Worm (Caenorhabditis elegans) whole organism, early embryonic: ENCODE measurements around the gene C37E2.3.
A peak's percentile ranks its signal among the peaks of the same experiment; 100 is the strongest.

Experiments used
- B0310.2 ChIP-seq: sonication (generic microtip); optimal IDR thresholded peaks from 2 replicates; lab custom pipeline; 2016; ENCODE audit warnings: mild to moderate bottlenecking, missing genetic modification characterization, missing compliant biosample characterization
- F13C5.2 ChIP-seq: sonication (generic microtip); optimal IDR thresholded peaks from 2 replicates; lab custom pipeline; 2017; ENCODE audit warnings: mild to moderate bottlenecking, missing genetic modification characterization, inconsistent platforms, missing compliant biosample characterization
- aly-1 ChIP-seq: sonication (generic microtip); optimal IDR thresholded peaks from 2 replicates; lab custom pipeline; 2016; ENCODE audit warnings: missing genetic modification characterization, missing compliant biosample characterization
- ama-1 ChIP-seq: fragments of 150-350 bp; optimal IDR thresholded peaks from 2 replicates; lab custom pipeline; 2014
- ceh-13 ChIP-seq: fragments of 200-800 bp; sonication (Bioruptor generic); optimal IDR thresholded peaks from 2 replicates; lab custom pipeline; 2018; ENCODE audit warnings: mild to moderate bottlenecking, missing genetic modification characterization, missing compliant biosample characterization
- ceh-36 ChIP-seq: sonication (generic microtip); optimal IDR thresholded peaks from 2 replicates; lab custom pipeline; 2016; ENCODE audit warnings: missing genetic modification characterization, inconsistent platforms, missing compliant biosample characterization
- ets-7 ChIP-seq: sonication (generic microtip); optimal IDR thresholded peaks from 2 replicates; lab custom pipeline; 2016; ENCODE audit warnings: missing genotype, missing genetic modification characterization, missing compliant biosample characterization
- flt-1 ChIP-seq: fragments of 200-800 bp; sonication (Bioruptor generic); IDR thresholded peaks from 2 replicates; pipeline ENCODE4 v1.3.6; 2022; ENCODE audit warnings: missing genetic modification characterization, missing compliant biosample characterization
- hmbx-1 ChIP-seq: sonication (generic microtip); optimal IDR thresholded peaks from 2 replicates; lab custom pipeline; 2016; ENCODE audit warnings: mild to moderate bottlenecking, missing genetic modification characterization, missing compliant biosample characterization
- hmg-4 ChIP-seq: fragments of 200-800 bp; sonication (Bioruptor generic); optimal IDR thresholded peaks from 2 replicates; lab custom pipeline; 2018; ENCODE audit warnings: mild to moderate bottlenecking, missing genetic modification characterization, missing compliant biosample characterization
- hnd-1 ChIP-seq: sonication (generic microtip); optimal IDR thresholded peaks from 2 replicates; lab custom pipeline; 2016; ENCODE audit warnings: missing genetic modification characterization, missing compliant biosample characterization
- pes-1 ChIP-seq: fragments of 200-800 bp; sonication (Bioruptor generic); IDR thresholded peaks from 2 replicates; pipeline ENCODE4 v1.3.6; 2022; ENCODE audit warnings: missing genetic modification reagents, missing genetic modification characterization, missing compliant biosample characterization
- scrt-1 ChIP-seq: fragments of 200-800 bp; sonication (Bioruptor generic); IDR thresholded peaks from 2 replicates; pipeline ENCODE4 v1.3.6; 2022; ENCODE audit warnings: missing genetic modification characterization, missing compliant biosample characterization
- sea-1 ChIP-seq: fragments of 200-800 bp; sonication (Bioruptor generic); conservative IDR thresholded peaks from 2 replicates; pipeline ENCODE4 v1.3.6; 2022; ENCODE audit warnings: missing genetic modification characterization, missing compliant biosample characterization
- tbx-11 ChIP-seq: fragments of 200-800 bp; sonication (Bioruptor generic); IDR thresholded peaks from 2 replicates; pipeline ENCODE4 v1.3.6; 2022; ENCODE audit warnings: missing genetic modification characterization, missing compliant biosample characterization
- tbx-37 ChIP-seq: fragments of 200-800 bp; sonication (Bioruptor generic); conservative IDR thresholded peaks from 2 replicates; pipeline ENCODE4 v1.3.6; 2022; ENCODE audit warnings: missing genetic modification reagents, missing genetic modification characterization, missing compliant biosample characterization
- tra-4 ChIP-seq: sonication (generic microtip); optimal IDR thresholded peaks from 2 replicates; lab custom pipeline; 2017; ENCODE audit warnings: missing genetic modification characterization, missing compliant biosample characterization

C37E2.3 gene

DNA sequence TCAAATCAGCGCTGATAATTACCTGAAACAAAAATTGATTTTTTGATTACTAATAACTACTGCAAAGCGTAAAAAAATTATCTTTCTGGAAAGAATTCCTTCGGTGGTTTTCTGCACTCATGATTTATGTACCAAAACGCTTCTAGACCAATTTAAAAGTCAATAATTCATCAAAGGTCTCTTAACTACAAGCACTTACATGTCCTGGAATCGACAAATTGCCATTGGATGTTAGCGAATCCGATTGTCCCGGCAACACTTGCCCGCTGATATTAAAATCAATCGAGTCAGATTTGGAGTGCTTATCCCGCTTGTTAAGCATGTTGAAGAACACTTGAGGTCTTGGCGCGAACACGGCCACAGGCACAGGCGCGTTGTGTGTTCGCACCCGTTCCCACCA lies 15.1 kb upstream of the C37E2.3 start:
- TF ChIP-seq scrt-1 (GFP tag; lab: Robert Waterston, UW) (no peak), tbx-37 (GFP tag; lab: Robert Waterston, UW) (no peak), hmg-4 (GFP tag; lab: Kevin White, UChicago) (peak; percentile 3)

DNA sequence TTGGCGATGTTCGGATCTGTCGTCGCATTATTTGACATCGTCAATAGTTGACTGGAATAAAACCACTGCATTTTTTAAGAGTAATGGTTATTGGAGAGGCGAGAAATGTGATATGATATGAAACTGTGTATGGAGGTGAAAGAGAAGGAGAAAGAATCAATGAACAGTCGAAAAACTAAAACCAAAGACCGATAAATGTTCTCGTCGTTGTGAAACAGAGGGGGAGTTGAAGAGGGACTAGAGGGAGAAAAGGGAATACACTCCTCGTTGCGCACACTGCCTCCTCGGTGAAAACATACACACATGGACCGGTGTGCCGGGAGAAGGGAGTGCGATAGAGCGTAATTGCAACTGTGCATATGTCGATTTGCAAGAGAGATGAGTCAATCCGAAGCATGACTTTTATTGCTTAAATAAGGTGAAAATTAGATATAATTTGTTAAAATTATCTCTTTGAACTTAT lies 10.7 kb upstream of the C37E2.3 start, which contains the start of gene sym-4:
Gene sym-4 (minus strand): TSS at position 51 of the 463 bp plus-strand sequence.
- TF ChIP-seq F13C5.2 (tag; lab: Kevin White, UChicago) (peak; percentile 76), pes-1 (no peak)

DNA sequence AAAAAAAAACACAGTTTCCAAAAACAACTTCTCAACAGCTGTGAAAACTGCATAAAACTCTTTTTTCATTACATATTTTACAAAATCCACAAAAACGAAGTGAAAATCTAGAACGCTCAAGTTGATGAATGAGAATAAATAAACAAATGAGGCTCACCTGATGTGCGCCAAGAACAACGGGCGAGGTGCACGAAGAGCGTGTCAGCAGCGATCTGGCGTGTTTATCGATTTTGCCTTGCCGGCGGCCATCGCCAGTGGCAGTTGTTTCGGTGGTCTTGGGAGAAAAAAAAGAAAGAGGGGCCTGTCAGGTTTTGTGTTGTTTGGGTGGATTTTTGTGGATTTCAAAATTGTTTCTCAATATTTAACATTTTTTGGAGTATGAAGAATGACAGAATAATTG lies 6.4 kb upstream of the C37E2.3 start, which contains the start of gene idhb-1:
Gene idhb-1 (minus strand): TSS at position 214 of the 400 bp plus-strand sequence.
- TF ChIP-seq pes-1, result no peak
- no peak for TF ChIP-seq hmbx-1 (tag; lab: Kevin White, UChicago)
- peak; percentile 20 for TF ChIP-seq F13C5.2 (tag; lab: Kevin White, UChicago)
- 0 out of 2 replicates have a peak, but pooled peaks have one; percentile 31 for TF ChIP-seq flt-1
- no peak for TF ChIP-seq B0310.2 (tag; lab: Kevin White, UChicago)
- no peak for TF ChIP-seq hnd-1 (tag; lab: Kevin White, UChicago)
- no peak for TF ChIP-seq aly-1 (tag; lab: Kevin White, UChicago)

DNA sequence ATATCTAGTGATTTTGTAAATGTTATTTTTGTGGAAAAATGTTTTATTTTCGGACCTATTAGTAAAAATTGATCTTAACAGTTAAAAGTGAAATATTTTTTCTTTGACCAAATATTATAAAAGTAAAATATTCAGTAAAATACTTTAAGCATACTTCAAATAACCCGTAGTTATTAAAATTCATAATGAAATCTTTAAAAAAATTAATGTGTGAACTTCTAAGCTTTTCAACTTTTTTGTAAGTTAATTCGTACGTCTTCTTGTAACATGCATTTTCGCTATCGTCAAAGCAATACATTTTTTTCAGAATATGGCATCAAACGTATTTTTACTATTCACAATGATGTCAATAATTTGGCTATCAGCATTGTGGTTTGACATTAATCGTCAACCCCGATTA lies 4.5 kb upstream of the C37E2.3 start, which contains the start of gene C37E2.2:
Gene C37E2.2 (plus strand): TSS at position 301 of the 400 bp plus-strand sequence.
- TF ChIP-seq flt-1 (no peak), ceh-36 (no peak), ets-7 (tag; lab: Kevin White, UChicago) (no peak), hmg-4 (GFP tag; lab: Kevin White, UChicago) (no peak), tra-4 (tag; lab: Kevin White, UChicago) (no peak), aly-1 (tag; lab: Kevin White, UChicago) (no peak), tbx-37 (GFP tag; lab: Robert Waterston, UW) (no peak), tbx-11 (GFP tag; lab: Robert Waterston, UW) (no peak), ama-1 (lab: Kevin White, UChicago) (no peak), pes-1 (no peak), ceh-13 (GFP tag; lab: Kevin White, UChicago) (no peak), F13C5.2 (tag; lab: Kevin White, UChicago) (no peak), hnd-1 (tag; lab: Kevin White, UChicago) (no peak), sea-1 (no peak), scrt-1 (GFP tag; lab: Robert Waterston, UW) (no peak), hmbx-1 (tag; lab: Kevin White, UChicago) (no peak), B0310.2 (tag; lab: Kevin White, UChicago) (no peak)

DNA sequence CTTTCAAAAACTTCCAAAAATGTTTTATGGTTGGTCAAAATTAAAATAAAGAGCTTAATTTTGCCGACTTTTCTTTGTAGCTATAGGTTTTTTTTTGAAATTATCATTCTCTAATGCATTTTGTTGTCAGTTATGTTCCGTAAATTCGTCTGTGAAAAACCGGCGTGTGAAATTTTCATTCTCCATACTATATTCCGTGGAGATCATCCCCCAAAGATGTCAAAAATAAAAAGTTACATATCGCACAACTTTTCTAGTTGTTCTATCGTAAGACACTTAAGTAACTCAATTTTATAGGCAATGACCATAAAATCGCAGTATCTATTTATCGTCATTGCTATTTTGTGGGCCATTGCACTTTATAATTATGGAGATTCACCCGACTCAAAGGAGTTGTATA lies 1.6 kb upstream of the C37E2.3 start, which contains the start of gene C37E2.10:
Gene C37E2.10 (plus strand): TSS at position 301 of the 400 bp plus-strand sequence.
- TF ChIP-seq aly-1 (tag; lab: Kevin White, UChicago) (no peak), hmg-4 (GFP tag; lab: Kevin White, UChicago) (no peak), ama-1 (lab: Kevin White, UChicago) (no peak), tbx-37 (GFP tag; lab: Robert Waterston, UW) (no peak), sea-1 (no peak), hmbx-1 (tag; lab: Kevin White, UChicago) (no peak)

DNA sequence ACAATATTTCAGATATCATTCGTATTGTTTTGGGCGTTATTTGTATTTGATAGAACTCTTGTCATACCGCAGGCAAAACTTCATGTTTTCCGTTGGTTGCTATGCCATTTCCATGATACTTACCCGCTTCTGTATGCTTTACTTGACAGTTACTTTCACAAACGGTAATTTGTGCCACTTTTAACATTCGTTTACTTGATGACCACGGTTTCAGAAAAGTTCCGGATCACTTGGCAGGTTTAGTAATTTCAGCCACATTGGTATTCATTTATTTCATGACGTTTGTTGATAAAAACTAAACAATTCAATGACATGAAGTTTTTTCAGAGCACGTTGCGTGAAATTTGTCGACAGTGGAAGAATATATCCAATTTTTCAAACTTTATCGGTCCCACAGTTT lies 763 bp upstream of the C37E2.3 start:
- TF ChIP-seq hnd-1 (tag; lab: Kevin White, UChicago) (no peak), ceh-13 (GFP tag; lab: Kevin White, UChicago) (no peak), tra-4 (tag; lab: Kevin White, UChicago) (no peak), tbx-11 (GFP tag; lab: Robert Waterston, UW) (no peak), aly-1 (tag; lab: Kevin White, UChicago) (no peak), scrt-1 (GFP tag; lab: Robert Waterston, UW) (no peak)

DNA sequence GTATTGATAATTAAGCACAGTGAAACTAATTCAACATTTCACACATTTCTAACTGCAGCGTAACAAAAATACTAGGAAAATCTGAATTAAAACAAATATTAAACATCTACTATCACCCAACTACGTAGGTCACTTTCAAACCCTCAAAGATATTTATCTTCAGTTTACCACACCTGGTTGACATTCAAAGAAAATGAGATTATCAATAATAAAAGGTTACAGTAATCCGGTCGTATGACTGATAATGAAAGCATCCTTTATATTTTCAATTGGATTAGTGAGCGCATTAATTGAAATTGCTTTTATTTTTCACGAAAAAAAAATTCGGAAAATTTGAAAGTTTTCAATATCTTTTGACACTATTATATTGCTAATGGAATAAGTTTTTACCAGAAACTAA lies 2.3 kb downstream of the C37E2.3 start:
- no peak for TF ChIP-seq hnd-1 (tag; lab: Kevin White, UChicago)

DNA sequence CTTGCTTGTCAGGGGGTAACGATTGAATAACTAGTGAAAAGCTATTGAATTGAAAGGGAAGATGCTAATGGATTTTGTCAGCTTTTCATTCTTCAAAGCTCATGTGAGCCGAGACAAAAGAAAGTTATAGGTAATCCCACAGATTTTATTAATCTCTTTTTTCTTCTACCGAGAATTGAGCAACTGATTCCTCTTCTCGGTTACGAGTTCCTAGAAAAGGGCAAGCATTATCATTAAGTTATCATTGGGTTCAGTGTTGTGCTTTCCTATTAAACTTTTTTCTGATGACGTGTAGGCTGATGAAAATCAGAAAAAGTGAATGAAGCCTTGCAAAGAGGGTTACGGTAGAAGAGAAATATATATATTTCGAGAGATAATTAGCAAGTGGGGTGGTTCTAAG lies 5.4 kb downstream of the C37E2.3 start:
- TF ChIP-seq hmg-4 (GFP tag; lab: Kevin White, UChicago) (no peak), ceh-36 (peak; percentile 36), B0310.2 (tag; lab: Kevin White, UChicago) (no peak)

DNA sequence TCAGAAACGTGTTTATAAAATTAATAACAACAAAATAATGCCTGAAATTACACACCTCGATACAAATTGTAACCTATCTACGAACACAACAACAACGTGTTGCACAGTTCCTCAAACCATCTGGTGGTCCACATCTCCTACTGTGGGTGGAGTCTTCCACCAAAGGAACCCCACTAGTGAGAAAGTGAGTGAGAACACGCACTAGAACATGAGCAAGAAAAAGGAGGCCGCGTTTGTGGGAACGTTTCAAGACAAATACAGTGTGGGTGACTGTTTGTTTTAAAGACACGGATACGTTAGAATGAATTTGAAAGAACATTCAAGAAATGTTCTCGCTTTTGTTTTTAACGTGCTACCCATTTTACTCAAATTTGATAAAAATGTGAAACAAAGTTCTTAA lies 6.2 kb downstream of the C37E2.3 start, which contains the start of gene ceh-36:
Gene ceh-36 (minus strand): TSS at position 101 of the 400 bp plus-strand sequence.
- no peak for TF ChIP-seq ama-1 (lab: Kevin White, UChicago)
- no peak for TF ChIP-seq tbx-11 (GFP tag; lab: Robert Waterston, UW)
- TF ChIP-seq ceh-36, result no peak
